Worm (Caenorhabditis elegans): Measurements from ENCODE around the gene Y38C1AA.1.

Gene Y38C1AA.1

DNA sequence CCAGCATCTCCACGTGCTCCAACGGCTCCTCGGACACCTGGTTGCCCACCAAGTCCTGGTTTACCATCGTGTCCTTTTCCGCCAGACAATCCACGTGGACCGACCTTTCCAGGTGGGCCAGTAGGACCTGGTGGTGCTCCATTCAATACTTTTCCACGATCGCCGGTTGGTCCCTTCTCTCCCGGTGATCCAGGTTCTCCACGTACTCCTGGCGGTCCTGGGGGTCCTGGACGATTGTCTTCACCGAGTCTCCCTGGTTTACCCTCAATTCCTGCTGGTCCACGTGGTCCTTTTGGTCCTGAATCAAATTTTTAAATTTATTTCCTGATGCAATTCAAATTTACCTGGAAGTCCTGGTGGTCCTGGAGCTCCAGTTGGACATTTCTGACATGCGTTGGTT is 50.4 kb downstream of the Y38C1AA.1 start:
- TF ChIP-seq cnd-1 (tag; optimal IDR thresholded peaks at IDR 0.05): no peak
- no peak for TF ChIP-seq ham-2 (GFP tag; optimal IDR thresholded peaks at IDR 0.05)
- no peak for TF ChIP-seq unc-120 (tag; optimal IDR thresholded peaks at IDR 0.05; ENCODE audit: poor library complexity, severe bottlenecking)
- no peak for TF ChIP-seq drap-1 (GFP tag; optimal IDR thresholded peaks at IDR 0.05)
- TF ChIP-seq ztf-11 (tag; optimal IDR thresholded peaks at IDR 0.05): no peak
- no peak for TF ChIP-seq elt-1 (tag; optimal IDR thresholded peaks at IDR 0.05; ENCODE audit: borderline replicate concordance, insufficient read depth)
- no peak for TF ChIP-seq ceh-83 (GFP tag; optimal IDR thresholded peaks at IDR 0.05)
- no peak for TF ChIP-seq zip-8 (tag; optimal IDR thresholded peaks at IDR 0.05)
- TF ChIP-seq ceh-43 (GFP tag; optimal IDR thresholded peaks at IDR 0.05): no peak
- no peak for TF ChIP-seq nhr-2 (tag; optimal IDR thresholded peaks at IDR 0.05)
- TF ChIP-seq nhr-237 (tag; optimal IDR thresholded peaks at IDR 0.05): no peak
- TF ChIP-seq unc-62 (GFP tag; optimal IDR thresholded peaks at IDR 0.05): no peak
- no peak for TF ChIP-seq sem-2 (GFP tag; optimal IDR thresholded peaks at IDR 0.05)
- TF ChIP-seq ceh-39 (tag; optimal IDR thresholded peaks at IDR 0.05): no peak
- TF ChIP-seq mls-2 (tag; optimal IDR thresholded peaks at IDR 0.05): no peak
- TF ChIP-seq unc-39 (tag; optimal IDR thresholded peaks at IDR 0.05): no peak
- TF ChIP-seq elt-3 (tag; optimal IDR thresholded peaks at IDR 0.05): no peak
- no peak for TF ChIP-seq snpc-4 (tag; optimal IDR thresholded peaks at IDR 0.05)
- TF ChIP-seq nhr-76 (tag; optimal IDR thresholded peaks at IDR 0.05): no peak

DNA sequence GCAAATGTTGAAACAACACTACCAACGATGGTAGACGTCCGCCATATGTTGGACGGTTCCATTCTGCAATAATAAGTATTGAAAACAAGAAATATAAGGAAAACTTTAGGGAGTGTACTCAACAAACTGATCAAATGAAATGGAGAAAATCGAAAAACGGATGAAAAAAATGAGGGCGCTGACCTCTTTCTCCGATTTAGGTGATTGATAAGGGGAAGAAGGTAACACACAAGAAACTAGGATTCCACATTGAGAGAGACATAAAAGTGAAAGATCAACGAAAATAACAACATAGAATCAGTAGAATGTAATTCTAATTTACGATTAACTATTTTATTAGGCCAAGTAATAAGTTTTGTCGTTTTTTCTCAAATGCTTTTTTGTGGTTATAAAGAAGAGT is 51.2 kb downstream of the Y38C1AA.1 start, which contains the start of gene dpy-9:
Gene dpy-9 (minus strand): TSS at position 63 of the 400 bp plus-strand sequence.
- no peak for TF ChIP-seq sptf-1 (tag; optimal IDR thresholded peaks at IDR 0.05)
- no peak for TF ChIP-seq ztf-11 (tag; optimal IDR thresholded peaks at IDR 0.05)
- no peak for TF ChIP-seq blmp-1 (tag; optimal IDR thresholded peaks at IDR 0.05)
- no peak for TF ChIP-seq nhr-12 (tag; optimal IDR thresholded peaks at IDR 0.05)

DNA sequence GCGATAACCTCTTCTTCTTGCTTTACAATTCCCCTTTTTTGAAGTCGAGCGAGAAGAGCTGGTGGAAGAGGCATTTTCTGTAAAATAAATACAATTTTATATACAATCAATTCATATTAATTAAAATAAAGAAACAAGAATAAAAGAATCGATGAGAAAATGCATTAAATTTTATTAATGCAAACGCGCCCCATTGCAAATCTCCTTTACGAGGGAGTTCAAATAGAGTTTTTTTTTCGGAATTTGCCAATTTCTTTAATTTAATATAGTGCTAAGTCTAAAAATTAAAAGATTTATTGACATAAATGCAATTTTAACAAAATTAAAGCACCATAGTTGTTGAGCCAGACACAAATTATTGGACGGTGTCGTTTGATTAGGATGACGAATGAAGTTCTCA is 53.6 kb downstream of the Y38C1AA.1 start, which contains the start of gene pqbp-1.1:
Gene pqbp-1.1 (minus strand): TSS at position 77 of the 400 bp plus-strand sequence.
- no peak for TF ChIP-seq drap-1 (GFP tag; optimal IDR thresholded peaks at IDR 0.05)
- peak; percentile 68 for TF ChIP-seq lsy-2 (tag; optimal IDR thresholded peaks at IDR 0.05)
- peak; percentile 60 for TF ChIP-seq ceh-39 (tag; optimal IDR thresholded peaks at IDR 0.05)
- peak; percentile 5 for TF ChIP-seq sptf-1 (tag; optimal IDR thresholded peaks at IDR 0.05)
- TF ChIP-seq nhr-237 (tag; optimal IDR thresholded peaks at IDR 0.05): peak; percentile 7
- TF ChIP-seq mab-5 (tag; optimal IDR thresholded peaks at IDR 0.05): peak; percentile 42
- TF ChIP-seq mep-1 (tag; optimal IDR thresholded peaks at IDR 0.05): peak; percentile 19
- TF ChIP-seq ces-1 (GFP tag; optimal IDR thresholded peaks at IDR 0.05): peak; percentile 98
- peak; percentile 12 for TF ChIP-seq nhr-2 (tag; optimal IDR thresholded peaks at IDR 0.05)
- TF ChIP-seq ztf-11 (tag; optimal IDR thresholded peaks at IDR 0.05): no peak
- peak; percentile 40 for TF ChIP-seq pha-4 (tag; optimal IDR thresholded peaks at IDR 0.05)

DNA sequence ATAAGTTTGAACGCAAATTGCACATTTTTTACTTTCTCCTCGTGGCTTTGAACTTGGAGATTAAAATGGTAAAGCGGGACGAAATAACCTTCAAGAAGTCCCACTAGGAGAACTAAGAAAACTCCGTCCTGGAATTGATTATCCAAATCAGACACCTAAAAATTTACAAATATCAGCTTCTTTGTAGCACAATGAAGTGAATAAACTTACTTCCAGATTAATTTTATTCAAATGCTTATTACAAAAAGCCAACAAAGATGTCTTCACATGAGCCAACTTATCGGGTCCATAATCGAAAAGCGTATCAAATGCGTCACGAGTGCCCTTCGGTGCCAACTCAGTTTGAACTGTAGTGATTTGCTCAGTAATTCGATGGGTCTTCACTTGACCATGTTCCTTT is 54.5 kb downstream of the Y38C1AA.1 start:
- TF ChIP-seq hlh-1 (tag; optimal IDR thresholded peaks at IDR 0.05) (no peak), nhr-28 (tag; optimal IDR thresholded peaks at IDR 0.05) (no peak), lin-32 (GFP tag; optimal IDR thresholded peaks at IDR 0.05) (no peak), flh-1 (GFP tag; optimal IDR thresholded peaks at IDR 0.05) (no peak), M03D4.4 (tag; optimal IDR thresholded peaks at IDR 0.05) (no peak), zip-8 (tag; optimal IDR thresholded peaks at IDR 0.05) (no peak), sem-2 (GFP tag; optimal IDR thresholded peaks at IDR 0.05) (no peak), elt-3 (tag; optimal IDR thresholded peaks at IDR 0.05) (no peak), drap-1 (GFP tag; optimal IDR thresholded peaks at IDR 0.05) (no peak), unc-62 (GFP tag; optimal IDR thresholded peaks at IDR 0.05) (no peak), ztf-11 (tag; optimal IDR thresholded peaks at IDR 0.05) (no peak), mep-1 (tag; optimal IDR thresholded peaks at IDR 0.05) (no peak), unc-120 (tag; optimal IDR thresholded peaks at IDR 0.05; ENCODE audit: poor library complexity, severe bottlenecking) (no peak), nhr-2 (tag; optimal IDR thresholded peaks at IDR 0.05) (no peak), sptf-1 (tag; optimal IDR thresholded peaks at IDR 0.05) (no peak), elt-1 (tag; optimal IDR thresholded peaks at IDR 0.05; ENCODE audit: borderline replicate concordance, insufficient read depth) (no peak), lsy-2 (tag; optimal IDR thresholded peaks at IDR 0.05) (no peak)

DNA sequence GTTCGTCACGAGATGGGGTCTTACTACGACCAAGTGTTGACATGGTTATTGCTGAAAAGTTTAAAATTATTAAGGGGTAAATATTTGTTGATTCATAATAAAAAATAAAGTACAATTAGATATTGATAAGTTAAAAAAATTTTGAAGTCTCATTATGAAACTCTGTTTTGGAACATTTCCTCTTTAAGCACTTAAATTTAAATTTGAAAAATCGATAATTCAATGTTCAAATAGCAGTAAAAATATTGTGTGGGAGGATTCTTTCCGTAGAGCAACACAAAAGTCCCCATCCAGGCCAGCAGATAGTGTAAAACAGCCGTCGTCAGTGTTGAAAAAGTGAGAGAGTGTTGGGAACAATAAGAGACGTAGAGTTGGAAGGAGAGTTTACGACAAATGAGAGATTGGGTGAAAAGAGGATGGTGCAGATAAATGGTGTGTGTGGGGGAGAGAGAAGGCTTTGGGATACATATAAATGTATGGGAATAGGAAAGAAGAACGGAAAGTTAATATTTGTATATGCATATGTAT is 56.3 kb downstream of the Y38C1AA.1 start, which contains the start of gene pat-6:
Gene pat-6 (minus strand): TSS at position 51 of the 528 bp plus-strand sequence.
- no peak for TF ChIP-seq nhr-28 (tag; optimal IDR thresholded peaks at IDR 0.05)
- TF ChIP-seq zip-8 (tag; optimal IDR thresholded peaks at IDR 0.05): no peak
- TF ChIP-seq nhr-2 (tag; optimal IDR thresholded peaks at IDR 0.05): no peak
- no peak for TF ChIP-seq nhr-12 (tag; optimal IDR thresholded peaks at IDR 0.05)
- TF ChIP-seq lin-13 (tag; optimal IDR thresholded peaks at IDR 0.05): no peak
- no peak for TF ChIP-seq snpc-4 (tag; optimal IDR thresholded peaks at IDR 0.05)
- no peak for TF ChIP-seq nhr-237 (tag; optimal IDR thresholded peaks at IDR 0.05)
- TF ChIP-seq elt-1 (tag; optimal IDR thresholded peaks at IDR 0.05; ENCODE audit: borderline replicate concordance, insufficient read depth): no peak
- TF ChIP-seq drap-1 (GFP tag; optimal IDR thresholded peaks at IDR 0.05): no peak
- no peak for TF ChIP-seq M03D4.4 (tag; optimal IDR thresholded peaks at IDR 0.05)
- TF ChIP-seq mab-5 (tag; optimal IDR thresholded peaks at IDR 0.05): no peak
- TF ChIP-seq ces-1 (GFP tag; optimal IDR thresholded peaks at IDR 0.05): peak; percentile 50
- TF ChIP-seq hlh-1 (tag; optimal IDR thresholded peaks at IDR 0.05): peak; percentile 44
- peak; percentile 76 for TF ChIP-seq unc-120 (tag; optimal IDR thresholded peaks at IDR 0.05; ENCODE audit: poor library complexity, severe bottlenecking)
- TF ChIP-seq unc-62 (GFP tag; optimal IDR thresholded peaks at IDR 0.05): peak; percentile 27
- TF ChIP-seq nhr-76 (tag; optimal IDR thresholded peaks at IDR 0.05): no peak
- TF ChIP-seq cnd-1 (tag; optimal IDR thresholded peaks at IDR 0.05): no peak
- no peak for TF ChIP-seq sem-2 (GFP tag; optimal IDR thresholded peaks at IDR 0.05)
- TF ChIP-seq blmp-1 (tag; optimal IDR thresholded peaks at IDR 0.05): no peak
- no peak for TF ChIP-seq elt-3 (tag; optimal IDR thresholded peaks at IDR 0.05)
- TF ChIP-seq sptf-1 (tag; optimal IDR thresholded peaks at IDR 0.05): no peak
- TF ChIP-seq mep-1 (tag; optimal IDR thresholded peaks at IDR 0.05): no peak
- no peak for TF ChIP-seq flh-1 (GFP tag; optimal IDR thresholded peaks at IDR 0.05)
